Worm (Caenorhabditis elegans) whole organism, L2 larva: ENCODE results near the gene srg-29.

ENCODE experiments used
- Y55F3AM.14 ChIP-seq: fragments of 200-800 bp; sonication (Bioruptor generic); optimal IDR thresholded peaks from 2 replicates; lab custom pipeline; 2018; ENCODE audit warnings: mild to moderate bottlenecking, missing genetic modification characterization, missing compliant biosample characterization
- ama-1 ChIP-seq: fragments of 150-350 bp; optimal IDR thresholded peaks from 2 replicates; lab custom pipeline; 2018; ENCODE audit warnings: inconsistent platforms
- dmd-4 ChIP-seq: sonication (generic microtip); optimal IDR thresholded peaks from 2 replicates; lab custom pipeline; 2017; ENCODE audit warnings: missing biosample characterization, missing genetic modification characterization
- egl-27 ChIP-seq: sonication (generic microtip); optimal IDR thresholded peaks from 3 replicates; lab custom pipeline; 2017; ENCODE audit warnings: missing biosample characterization, missing genetic modification reagents, missing genetic modification characterization
- lsy-2 ChIP-seq, 2 experiments: fragments of 150-350 bp in 1 of 2; sonication (generic microtip) in 1 of 2; optimal IDR thresholded peaks; 2 replicates each; lab custom pipeline; 2014 to 2017; ENCODE audit warnings: missing biosample characterization in 2 of 2, missing genetic modification characterization in 2 of 2
- nhr-237 ChIP-seq: fragments of 150-350 bp; optimal IDR thresholded peaks from 2 replicates; lab custom pipeline; 2014; ENCODE audit warnings: missing biosample characterization, missing genetic modification characterization
- unc-39 ChIP-seq: fragments of 150-350 bp; optimal IDR thresholded peaks from 2 replicates; lab custom pipeline; 2014; ENCODE audit warnings: missing biosample characterization, missing genetic modification characterization
- unc-62 ChIP-seq: fragments of 150-350 bp; optimal IDR thresholded peaks from 2 replicates; lab custom pipeline; 2014; ENCODE audit warnings: missing biosample characterization, missing genetic modification reagents, missing genetic modification characterization

- TF ChIP-seq unc-39 (tag; lab: Kevin White, UChicago) = no peak
- TF ChIP-seq ama-1 = no peak
- TF ChIP-seq nhr-237 = no peak
- no peak for TF ChIP-seq unc-62 (GFP tag; lab: Kevin White, UChicago)
- no peak for TF ChIP-seq Y55F3AM.14 (GFP tag; lab: Kevin White, UChicago)
- TF ChIP-seq dmd-4 (tag; lab: Kevin White, UChicago) = no peak
- no peak for TF ChIP-seq lsy-2 (tag; optimal IDR thresholded peaks at IDR 0.05; lab: Kevin White, UChicago)
- no peak for TF ChIP-seq egl-27 (tag; lab: Kevin White, UChicago)
Measured at ce11 chrV:5339497-5339896, 2.5 kb downstream of the srg-29 start, which contains the start of gene srg-27.
